Fruit fly (Drosophila melanogaster) whole organism, pupa: ENCODE measurements around the gene Polr3G.

ENCODE experiments used
- CG10348 ChIP-seq: fragments of 200-800 bp; sonication (Bioruptor generic); IDR thresholded peaks from 2 replicates; pipeline ENCODE4 v1.3.6; 2022; ENCODE audit warnings: missing biosample characterization, missing genetic modification characterization
- CG12605 ChIP-seq: fragments of 200-800 bp; sonication (Bioruptor generic); IDR thresholded peaks from 2 replicates; pipeline ENCODE4 v1.3.6; 2022; ENCODE audit warnings: missing biosample characterization, missing genetic modification characterization
- CG13204 ChIP-seq: fragments of 200-800 bp; sonication (Bioruptor generic); optimal IDR thresholded peaks from 2 replicates; lab custom pipeline; 2018; ENCODE audit warnings: missing biosample characterization, mild to moderate bottlenecking, missing genetic modification characterization, moderate library complexity
- CG14655 ChIP-seq: fragments of 200-800 bp; sonication (Bioruptor generic); optimal IDR thresholded peaks from 3 replicates; lab custom pipeline; 2017; ENCODE audit warnings: mild to moderate bottlenecking, missing biosample characterization, missing genetic modification reagents, missing genetic modification characterization
- CG15710 ChIP-seq: fragments of 200-800 bp; sonication (Bioruptor generic); optimal IDR thresholded peaks from 2 replicates; lab custom pipeline; 2018; ENCODE audit warnings: missing biosample characterization, mild to moderate bottlenecking, missing genetic modification characterization, moderate library complexity
- CG17806 ChIP-seq: fragments of 200-800 bp; sonication (Bioruptor generic); optimal IDR thresholded peaks from 2 replicates; lab custom pipeline; 2018; ENCODE audit warnings: missing biosample characterization, mild to moderate bottlenecking, missing genetic modification characterization, moderate library complexity
- CG32121 ChIP-seq: fragments of 200-800 bp; sonication (Bioruptor generic); IDR thresholded peaks from 2 replicates; pipeline ENCODE4 v1.3.6; 2022; ENCODE audit warnings: missing biosample characterization, missing genetic modification characterization
- CG34367 ChIP-seq: fragments of 200-800 bp; sonication (Bioruptor generic); optimal IDR thresholded peaks from 2 replicates; lab custom pipeline; 2018; ENCODE audit warnings: missing biosample characterization, mild to moderate bottlenecking, missing genetic modification characterization
- CG4496 ChIP-seq: fragments of 200-800 bp; sonication (Bioruptor generic); IDR thresholded peaks from 3 replicates; pipeline ENCODE4 v1.3.6; 2022; ENCODE audit warnings: missing biosample characterization, missing genetic modification characterization
- CG8159 ChIP-seq: fragments of 200-800 bp; sonication (Bioruptor generic); optimal IDR thresholded peaks from 3 replicates; lab custom pipeline; 2018; ENCODE audit warnings: missing biosample characterization, mild to moderate bottlenecking, missing genetic modification characterization, moderate library complexity
- CG8301 ChIP-seq: fragments of 200-800 bp; sonication (Bioruptor generic); optimal IDR thresholded peaks from 2 replicates; lab custom pipeline; 2018; ENCODE audit warnings: missing biosample characterization, mild to moderate bottlenecking, missing genetic modification characterization
- CG9948 ChIP-seq: fragments of 200-800 bp; sonication (Bioruptor generic); optimal IDR thresholded peaks from 2 replicates; lab custom pipeline; 2018; ENCODE audit warnings: missing biosample characterization, mild to moderate bottlenecking, missing genetic modification characterization, moderate library complexity
- D1 ChIP-seq: fragments of 200-800 bp; sonication (Bioruptor generic); optimal IDR thresholded peaks from 2 replicates; lab custom pipeline; 2018; ENCODE audit warnings: missing biosample characterization, mild to moderate bottlenecking, missing genetic modification characterization, moderate library complexity
- EcR ChIP-seq: fragments of 200-800 bp; sonication (Bioruptor generic); optimal IDR thresholded peaks from 3 replicates; lab custom pipeline; 2019; ENCODE audit warnings: missing biosample characterization, missing genetic modification characterization, mild to moderate bottlenecking, moderate library complexity, missing genetic modification reagents
- Ets98B ChIP-seq: fragments of 200-800 bp; sonication (Bioruptor generic); IDR thresholded peaks from 2 replicates; pipeline ENCODE4 v1.3.6; 2022; ENCODE audit warnings: missing biosample characterization, missing genetic modification characterization
- Pif1A ChIP-seq: fragments of 200-800 bp; sonication (Bioruptor generic); optimal IDR thresholded peaks from 3 replicates; lab custom pipeline; 2016; ENCODE audit warnings: missing biosample characterization, missing genetic modification characterization
- Pif1B ChIP-seq: fragments of 200-800 bp; sonication (Bioruptor generic); optimal IDR thresholded peaks from 3 replicates; lab custom pipeline; 2016; ENCODE audit warnings: missing biosample characterization, missing genetic modification characterization
- Snoo ChIP-seq: fragments of 200-800 bp; sonication (Bioruptor generic); optimal IDR thresholded peaks from 3 replicates; lab custom pipeline; 2017; ENCODE audit warnings: missing biosample characterization, mild to moderate bottlenecking, missing genetic modification characterization, inconsistent platforms
- fd96Ca ChIP-seq: fragments of 200-800 bp; sonication (Bioruptor generic); IDR thresholded peaks from 3 replicates; pipeline ENCODE4 v1.3.6; 2022; ENCODE audit warnings: missing biosample characterization, missing genetic modification characterization
- gl ChIP-seq: fragments of 200-800 bp; sonication (Bioruptor generic); optimal IDR thresholded peaks from 2 replicates; lab custom pipeline; 2018; ENCODE audit warnings: missing biosample characterization, mild to moderate bottlenecking, missing genetic modification characterization
- rn ChIP-seq: fragments of 200-800 bp; sonication (Bioruptor generic); IDR thresholded peaks from 2 replicates; pipeline ENCODE4 v1.3.6; 2022; ENCODE audit warnings: missing biosample characterization, missing genetic modification characterization

The Polr3G gene

dm6 chr3L:17421319-17421718, 5.6 kb downstream of the Polr3G start, which contains the start of gene blot:
blot (minus strand) TSS chr3L:17421514.
- TF ChIP-seq CG12605 (GFP tag; lab: Robert Waterston, UW): peak; percentile 51; the same call in 1 of the 2 replicates
- peak; percentile 52 for TF ChIP-seq Pif1B (GFP tag; lab: Kevin White, UChicago)
- TF ChIP-seq CG32121 (GFP tag; lab: Robert Waterston, UW): peak; percentile 55; the same call in 1 of the 2 replicates
- TF ChIP-seq CG15710 (tag; lab: Kevin White, UChicago): no peak
- TF ChIP-seq CG4496: peak; percentile 43; the same call in 2 of the 3 replicates
- TF ChIP-seq gl (tag; lab: Kevin White, UChicago): no peak
- TF ChIP-seq Ets98B (GFP tag; lab: Robert Waterston, UW): peak; percentile 62

- TF ChIP-seq CG12605 (GFP tag; lab: Robert Waterston, UW): no peak
- TF ChIP-seq EcR: peak; percentile 94
- no peak for TF ChIP-seq rn (GFP tag; lab: Robert Waterston, UW)
- peak; percentile 73 for TF ChIP-seq CG14655 (GFP tag; lab: Kevin White, UChicago)
- no peak for TF ChIP-seq CG10348 (GFP tag; lab: Robert Waterston, UW)
- peak; percentile 50 for TF ChIP-seq gl (tag; lab: Kevin White, UChicago)
- no peak; the same call in 2 of the 3 replicates for TF ChIP-seq CG4496
- TF ChIP-seq CG13204 (GFP tag; lab: Kevin White, UChicago): peak; percentile 69
- peak; percentile 87 for TF ChIP-seq CG15710 (tag; lab: Kevin White, UChicago)
- peak; percentile 69 for TF ChIP-seq CG8301
- TF ChIP-seq fd96Ca (GFP tag; lab: Robert Waterston, UW): peak; percentile 38; the same call in 1 of the 3 replicates
- no peak for TF ChIP-seq CG32121 (GFP tag; lab: Robert Waterston, UW)
- TF ChIP-seq CG34367 (tag; lab: Kevin White, UChicago): peak; percentile 68
- peak; percentile 89 for TF ChIP-seq CG8159
- TF ChIP-seq Pif1A (GFP tag; lab: Kevin White, UChicago): peak; percentile 76
- peak; percentile 74 for TF ChIP-seq CG17806
- no peak for TF ChIP-seq Ets98B (GFP tag; lab: Robert Waterston, UW)
- peak; percentile 68 for TF ChIP-seq Snoo (tag; lab: Kevin White, UChicago)
- peak; percentile 78 for TF ChIP-seq Pif1B (GFP tag; lab: Kevin White, UChicago)
- TF ChIP-seq D1: peak; percentile 55
- TF ChIP-seq CG9948 (tag; lab: Kevin White, UChicago): peak; percentile 79
Observed at dm6 chr3L:17420610-17421194, 6.2 kb downstream of the Polr3G start.

dm6 chr3L:17419103-17419741, 7.7 kb downstream of the Polr3G start:
- TF ChIP-seq CG15710 (tag; lab: Kevin White, UChicago): no peak
- no peak for TF ChIP-seq Pif1B (GFP tag; lab: Kevin White, UChicago)
- TF ChIP-seq CG34367 (tag; lab: Kevin White, UChicago): no peak
- no peak for TF ChIP-seq gl (tag; lab: Kevin White, UChicago)
- TF ChIP-seq Ets98B (GFP tag; lab: Robert Waterston, UW): 0 out of 2 replicates have a peak, but pooled peaks have one; percentile 7
- peak; percentile 46; the same call in 1 of the 3 replicates for TF ChIP-seq CG4496
- no peak for TF ChIP-seq fd96Ca (GFP tag; lab: Robert Waterston, UW)
- TF ChIP-seq EcR: peak; percentile 71
- no peak for TF ChIP-seq rn (GFP tag; lab: Robert Waterston, UW)
- TF ChIP-seq Pif1A (GFP tag; lab: Kevin White, UChicago): no peak
- TF ChIP-seq CG17806: no peak
- no peak for TF ChIP-seq CG9948 (tag; lab: Kevin White, UChicago)
- TF ChIP-seq CG14655 (GFP tag; lab: Kevin White, UChicago): no peak
- TF ChIP-seq CG8159: no peak
- no peak for TF ChIP-seq CG10348 (GFP tag; lab: Robert Waterston, UW)
- no peak for TF ChIP-seq CG13204 (GFP tag; lab: Kevin White, UChicago)
- no peak for TF ChIP-seq Snoo (tag; lab: Kevin White, UChicago)
- no peak for TF ChIP-seq D1
- TF ChIP-seq CG32121 (GFP tag; lab: Robert Waterston, UW): no peak
- TF ChIP-seq CG12605 (GFP tag; lab: Robert Waterston, UW): no peak
- TF ChIP-seq CG8301: no peak

dm6 chr3L:17415967-17416749, 10.8 kb downstream of the Polr3G start:
- TF ChIP-seq fd96Ca (GFP tag; lab: Robert Waterston, UW): no peak
- TF ChIP-seq Pif1B (GFP tag; lab: Kevin White, UChicago): peak; percentile 78
- TF ChIP-seq CG13204 (GFP tag; lab: Kevin White, UChicago): peak; percentile 43
- TF ChIP-seq CG17806: peak; percentile 82
- no peak for TF ChIP-seq Ets98B (GFP tag; lab: Robert Waterston, UW)
- peak; percentile 89 for TF ChIP-seq CG15710 (tag; lab: Kevin White, UChicago)
- no peak for TF ChIP-seq CG12605 (GFP tag; lab: Robert Waterston, UW)
- TF ChIP-seq Snoo (tag; lab: Kevin White, UChicago): peak; percentile 29
- TF ChIP-seq CG4496: peak; percentile 10; the same call in 1 of the 3 replicates
- TF ChIP-seq gl (tag; lab: Kevin White, UChicago): peak; percentile 76
- TF ChIP-seq CG8159: peak; percentile 93
- no peak for TF ChIP-seq CG32121 (GFP tag; lab: Robert Waterston, UW)
- no peak for TF ChIP-seq rn (GFP tag; lab: Robert Waterston, UW)
- TF ChIP-seq CG9948 (tag; lab: Kevin White, UChicago): peak; percentile 83
- peak; percentile 79 for TF ChIP-seq Pif1A (GFP tag; lab: Kevin White, UChicago)
- TF ChIP-seq EcR: peak; percentile 46
- TF ChIP-seq D1: peak; percentile 76
- TF ChIP-seq CG14655 (GFP tag; lab: Kevin White, UChicago): peak; percentile 57
- TF ChIP-seq CG8301: peak; percentile 50
- no peak for TF ChIP-seq CG10348 (GFP tag; lab: Robert Waterston, UW)
- peak; percentile 84 for TF ChIP-seq CG34367 (tag; lab: Kevin White, UChicago)
